Fruit fly (Drosophila melanogaster): ENCODE data around the gene inaF-D.
A peak's percentile ranks its signal among the peaks of the same experiment; 100 is the strongest.

The inaF-D gene

DNA sequence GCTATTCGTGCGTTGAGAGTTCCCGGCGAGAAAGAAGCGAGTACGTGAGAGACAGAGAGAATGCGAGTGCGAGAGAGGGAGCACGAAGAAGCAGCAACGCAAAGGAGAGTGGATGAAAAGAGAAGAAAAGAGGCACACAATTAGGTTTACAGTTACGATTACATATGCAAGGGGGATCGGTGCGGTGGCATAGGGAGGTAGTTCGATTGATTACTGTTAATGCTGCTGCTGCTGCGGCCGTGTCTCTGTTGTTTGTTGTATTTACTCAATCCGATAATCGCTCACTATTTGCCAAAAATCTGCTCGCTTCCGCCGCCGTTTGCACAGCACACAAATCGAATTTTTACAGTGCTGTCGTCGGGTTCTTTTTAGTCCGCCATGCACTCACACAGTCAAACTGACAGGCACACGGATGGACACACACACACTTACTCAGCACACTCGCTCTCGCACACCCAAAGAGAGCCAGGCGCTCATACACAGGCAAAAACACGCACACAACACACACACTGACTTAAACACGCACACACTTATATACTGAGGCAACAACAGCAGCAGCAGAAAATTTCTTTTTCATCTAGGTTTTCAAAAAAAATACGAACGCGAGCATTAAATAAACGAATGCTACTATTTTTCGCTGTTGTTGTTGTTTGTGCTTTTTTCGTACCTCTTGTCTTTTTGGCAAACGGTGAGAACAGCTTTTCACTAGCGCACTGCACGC, 14.9 kb downstream of the inaF-D start (continued):
- no peak for TF ChIP-seq CG15601 (tag; optimal IDR thresholded peaks at IDR 0.05)

DNA sequence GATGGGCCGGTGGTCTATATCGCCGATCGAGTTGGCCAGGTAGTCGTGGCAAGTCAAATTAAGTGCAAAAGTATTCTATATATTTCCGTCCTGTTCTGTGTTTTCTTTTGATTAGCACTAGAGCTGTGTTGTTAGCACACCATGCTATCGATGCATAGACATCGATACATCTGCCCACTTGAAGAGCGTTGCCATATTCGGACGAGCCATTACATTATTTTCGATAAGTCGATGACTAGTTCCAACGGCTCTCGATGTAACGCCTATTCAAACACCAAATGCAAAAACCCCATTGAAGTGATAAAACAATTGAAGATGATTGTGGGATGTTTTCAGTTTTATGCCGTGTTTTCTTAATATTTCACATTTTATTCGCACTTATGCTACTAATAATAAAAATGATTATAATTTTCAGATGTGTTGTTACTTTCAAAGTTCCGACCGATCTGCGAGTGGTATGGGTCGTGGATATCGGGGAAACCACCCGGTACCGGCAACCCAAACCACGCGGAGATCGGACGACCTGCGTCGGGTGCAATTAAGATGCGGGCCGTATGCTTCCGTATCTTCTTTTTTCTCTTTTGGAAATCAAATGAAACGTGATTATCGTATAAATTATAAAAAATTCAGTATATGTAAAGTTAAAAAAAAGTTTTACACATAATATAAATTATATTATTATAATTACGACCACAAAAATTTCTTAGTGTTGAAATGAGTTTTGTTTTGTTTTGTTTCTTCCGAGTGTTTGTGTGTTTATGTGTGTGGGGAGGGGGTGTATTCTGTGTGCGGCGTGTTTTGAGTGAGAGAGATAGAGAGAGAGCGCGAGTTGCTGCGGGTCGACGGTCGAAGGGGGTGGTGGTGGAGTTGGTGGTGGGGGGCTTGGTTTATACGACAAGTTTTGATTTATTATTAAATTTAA, 18.8 kb downstream of the inaF-D start, which contains the start of gene FucT6:
TSS of gene FucT6 (minus strand) at position 153 of the 922 bp plus-strand sequence.
- TF ChIP-seq CG11723 (GFP tag; optimal IDR thresholded peaks at IDR 0.05), result no peak
- TF ChIP-seq nom (GFP tag; optimal IDR thresholded peaks at IDR 0.05), result peak; percentile 45
- TF ChIP-seq Ssrp (tag; optimal IDR thresholded peaks at IDR 0.05), result peak; percentile 34
- no peak for TF ChIP-seq Lim3 (GFP tag; IDR thresholded peaks at IDR 0.05)
- peak; percentile 35 to 56 for TF ChIP-seq Trl (optimal IDR thresholded peaks at IDR 0.05)
- TF ChIP-seq Trl (GFP tag; optimal IDR thresholded peaks at IDR 0.05), result no peak
- TF ChIP-seq CG2875 (GFP tag; optimal IDR thresholded peaks at IDR 0.05), result no peak
- TF ChIP-seq vvl (GFP tag; IDR thresholded peaks at IDR 0.05), result peak; percentile 28; the same call in 1 of the 2 replicates
- no peak for TF ChIP-seq CG3163 (GFP tag; optimal IDR thresholded peaks at IDR 0.05)
- TF ChIP-seq CG9727 (GFP tag; optimal IDR thresholded peaks at IDR 0.05), result no peak
- TF ChIP-seq sc (optimal IDR thresholded peaks at IDR 0.05), result no peak
- TF ChIP-seq sc (GFP tag; optimal IDR thresholded peaks at IDR 0.05), result no peak
- no peak for TF ChIP-seq ftz-f1 (GFP tag; optimal IDR thresholded peaks at IDR 0.05)
- TF ChIP-seq Opbp (GFP tag; IDR thresholded peaks at IDR 0.05; ENCODE audit: partially characterized antibody), result peak; percentile 92
- TF ChIP-seq CG6791 (GFP tag; IDR thresholded peaks at IDR 0.05; ENCODE audit: partially characterized antibody), result peak; percentile 90
- TF ChIP-seq CG31441 (GFP tag; IDR thresholded peaks at IDR 0.05), result 0 out of 2 replicates have a peak, but pooled peaks have one; percentile 1
- TF ChIP-seq CG2120 (GFP tag; optimal IDR thresholded peaks at IDR 0.05), result no peak
- no peak for TF ChIP-seq Camta (GFP tag; optimal IDR thresholded peaks at IDR 0.05)
- TF ChIP-seq hb (GFP tag; IDR thresholded peaks at IDR 0.05; ENCODE audit: partially characterized antibody), result peak; percentile 83
- TF ChIP-seq CG34422 (GFP tag; IDR thresholded peaks at IDR 0.05), result no peak
- peak; percentile 17 for TF ChIP-seq pho (GFP tag; optimal IDR thresholded peaks at IDR 0.05)
- peak; percentile 74 for TF ChIP-seq sens (GFP tag)
- no peak for TF ChIP-seq CG11085 (GFP tag; IDR thresholded peaks at IDR 0.05)
- TF ChIP-seq ci (GFP tag; IDR thresholded peaks at IDR 0.05), result 0 out of 3 replicates have a peak, but pooled peaks have one; percentile 7
- 0 out of 2 replicates have a peak, but pooled peaks have one; percentile 14 for TF ChIP-seq Ptx1 (GFP tag; IDR thresholded peaks at IDR 0.05)
- no peak for TF ChIP-seq CG9876 (GFP tag; optimal IDR thresholded peaks at IDR 0.05)
- peak; percentile 62 for TF ChIP-seq CG10267 (tag; optimal IDR thresholded peaks at IDR 0.05)
- TF ChIP-seq CG7928 (GFP tag; optimal IDR thresholded peaks at IDR 0.05), result no peak
- peak; percentile 90 for TF ChIP-seq CG34224 (GFP tag; IDR thresholded peaks at IDR 0.05; ENCODE audit: partially characterized antibody)
- TF ChIP-seq da (GFP tag; optimal IDR thresholded peaks at IDR 0.05), result no peak
- TF ChIP-seq Ets65A (GFP tag), result no peak
- no peak for TF ChIP-seq Spps (tag; optimal IDR thresholded peaks at IDR 0.05)
- TF ChIP-seq sisA (GFP tag; IDR thresholded peaks at IDR 0.05), result no peak
- TF ChIP-seq CG8089 (GFP tag; optimal IDR thresholded peaks at IDR 0.05), result no peak
- TF ChIP-seq Hmx (GFP tag; optimal IDR thresholded peaks at IDR 0.05), result no peak
- TF ChIP-seq dmrt99B (tag; optimal IDR thresholded peaks at IDR 0.05), result no peak
- no peak for TF ChIP-seq Neu2 (GFP tag; optimal IDR thresholded peaks at IDR 0.05; ENCODE audit: borderline replicate concordance)
- TF ChIP-seq CG9437 (GFP tag; optimal IDR thresholded peaks at IDR 0.05), result peak; percentile 17
- TF ChIP-seq Kr (GFP tag; optimal IDR thresholded peaks at IDR 0.05), result no peak
- TF ChIP-seq gce (GFP tag; IDR thresholded peaks at IDR 0.05), result no peak
- TF ChIP-seq onecut (GFP tag; IDR thresholded peaks at IDR 0.05), result no peak
- TF ChIP-seq Optix (GFP tag; IDR thresholded peaks at IDR 0.05), result no peak
- TF ChIP-seq CG17186 (GFP tag; optimal IDR thresholded peaks at IDR 0.05), result peak; percentile 18
- peak; percentile 26 for TF ChIP-seq Nf-YC (tag; optimal IDR thresholded peaks at IDR 0.05)
- no peak for TF ChIP-seq psq (GFP tag; optimal IDR thresholded peaks at IDR 0.05)
- TF ChIP-seq sens-2 (GFP tag; IDR thresholded peaks at IDR 0.05), result no peak

All from whole organism, embryonic.